Worm (Caenorhabditis elegans): Measurements from ENCODE around the gene glb-32.

glb-32 gene

ce11 chrV:5130018-5130417, 40.7 kb upstream of the glb-32 start, which contains the start of gene F14F9.8:
F14F9.8 (plus strand) TSS chrV:5130318.
- no peak for TF ChIP-seq mab-5 (tag; optimal IDR thresholded peaks at IDR 0.05)
- TF ChIP-seq ama-1 (optimal IDR thresholded peaks at IDR 0.05), result no peak
- TF ChIP-seq nhr-23 (tag; optimal IDR thresholded peaks at IDR 0.05), result no peak
- no peak for TF ChIP-seq R02D3.7 (tag; optimal IDR thresholded peaks at IDR 0.05)

- TF ChIP-seq sma-9 (GFP tag; optimal IDR thresholded peaks at IDR 0.05), result no peak
- TF ChIP-seq sma-9 (tag; optimal IDR thresholded peaks at IDR 0.05), result no peak
- no peak for TF ChIP-seq unc-55 (GFP tag; optimal IDR thresholded peaks at IDR 0.05)
- TF ChIP-seq egl-27 (tag; optimal IDR thresholded peaks at IDR 0.05), result no peak
- no peak for TF ChIP-seq gmeb-1 (tag; optimal IDR thresholded peaks at IDR 0.05)
- no peak for TF ChIP-seq blmp-1 (tag; optimal IDR thresholded peaks at IDR 0.05; ENCODE audit: insufficient read depth)
- no peak for TF ChIP-seq ztf-11 (tag; optimal IDR thresholded peaks at IDR 0.05)
- TF ChIP-seq nhr-237 (tag; optimal IDR thresholded peaks at IDR 0.05), result no peak
These were observed 37.4 kb upstream of the glb-32 start, which contains the start of gene F14F9.5 for ce11 chrV:5126793-5127192. F14F9.5 (plus strand) TSS chrV:5127093.

- TF ChIP-seq fos-1 (tag; optimal IDR thresholded peaks at IDR 0.05) (peak; percentile 80), lin-39 (tag; optimal IDR thresholded peaks at IDR 0.05) (no peak), F13H6.1 (tag; optimal IDR thresholded peaks at IDR 0.05) (no peak)
These were observed 30.3 kb upstream of the glb-32 start, which contains the start of gene sid-1 for ce11 chrV:5119679-5120078. sid-1 (plus strand) TSS chrV:5119970.

ce11 chrV:5119109-5119508, 29.8 kb upstream of the glb-32 start, which contains the start of gene C04F5.9:
C04F5.9 (minus strand) TSS chrV:5119209.
- TF ChIP-seq nhr-129 (tag; optimal IDR thresholded peaks at IDR 0.05) (no peak), nhr-23 (tag; optimal IDR thresholded peaks at IDR 0.05) (no peak), nhr-77 (tag; optimal IDR thresholded peaks at IDR 0.05) (no peak), nhr-11 (tag; optimal IDR thresholded peaks at IDR 0.05) (no peak), nhr-12 (tag; optimal IDR thresholded peaks at IDR 0.05) (no peak), nhr-25 (tag; optimal IDR thresholded peaks at IDR 0.05) (no peak), snpc-4 (tag; optimal IDR thresholded peaks at IDR 0.05) (no peak), sma-3 (GFP tag; optimal IDR thresholded peaks at IDR 0.05) (no peak)

- no peak for TF ChIP-seq sma-9 (GFP tag; optimal IDR thresholded peaks at IDR 0.05)
- no peak for TF ChIP-seq sma-9 (tag; optimal IDR thresholded peaks at IDR 0.05)
- no peak for TF ChIP-seq nhr-129 (tag; optimal IDR thresholded peaks at IDR 0.05)
- no peak for TF ChIP-seq snpc-4 (tag; optimal IDR thresholded peaks at IDR 0.05)
- no peak for TF ChIP-seq gmeb-1 (tag; optimal IDR thresholded peaks at IDR 0.05)
- TF ChIP-seq nhr-25 (tag; optimal IDR thresholded peaks at IDR 0.05), result no peak
- TF ChIP-seq R02D3.7 (tag; optimal IDR thresholded peaks at IDR 0.05), result no peak
- no peak for TF ChIP-seq nhr-11 (tag; optimal IDR thresholded peaks at IDR 0.05)
- no peak for TF ChIP-seq unc-39 (tag; optimal IDR thresholded peaks at IDR 0.05)
- no peak for TF ChIP-seq unc-55 (GFP tag; optimal IDR thresholded peaks at IDR 0.05)
- TF ChIP-seq ztf-11 (tag; optimal IDR thresholded peaks at IDR 0.05), result no peak
- TF ChIP-seq mab-5 (tag; optimal IDR thresholded peaks at IDR 0.05), result no peak
- TF ChIP-seq nhr-10 (tag; optimal IDR thresholded peaks at IDR 0.05), result no peak
- no peak for TF ChIP-seq skn-1 (tag; optimal IDR thresholded peaks at IDR 0.05)
- TF ChIP-seq fos-1 (tag; optimal IDR thresholded peaks at IDR 0.05), result no peak
- TF ChIP-seq F13H6.1 (tag; optimal IDR thresholded peaks at IDR 0.05), result no peak
These were observed 24.3 kb upstream of the glb-32 start, which contains the start of gene C04F5.8 for ce11 chrV:5113654-5114053. C04F5.8 (minus strand) TSS chrV:5113754.

ce11 chrV:5110684-5111083, 21.3 kb upstream of the glb-32 start, which contains the start of gene ugt-63:
ugt-63 (minus strand) TSS chrV:5110772.
- TF ChIP-seq mdl-1 (tag; optimal IDR thresholded peaks at IDR 0.05) (no peak), sma-3 (GFP tag; optimal IDR thresholded peaks at IDR 0.05) (no peak), nhr-25 (tag; optimal IDR thresholded peaks at IDR 0.05) (peak; percentile 29), sma-9 (GFP tag; optimal IDR thresholded peaks at IDR 0.05) (peak; percentile 69), sma-9 (tag; optimal IDR thresholded peaks at IDR 0.05) (no peak), lin-39 (tag; optimal IDR thresholded peaks at IDR 0.05) (no peak), ama-1 (optimal IDR thresholded peaks at IDR 0.05) (no peak), nhr-77 (tag; optimal IDR thresholded peaks at IDR 0.05) (no peak), mab-5 (tag; optimal IDR thresholded peaks at IDR 0.05) (peak; percentile 30), dmd-4 (tag; optimal IDR thresholded peaks at IDR 0.05) (no peak), nhr-21 (tag; optimal IDR thresholded peaks at IDR 0.05) (peak; percentile 18)

ce11 chrV:5107816-5108215, 18.5 kb upstream of the glb-32 start, which contains the start of gene srab-3:
srab-3 (minus strand) TSS chrV:5107916.
- no peak for TF ChIP-seq ceh-16 (tag; optimal IDR thresholded peaks at IDR 0.05)
- no peak for TF ChIP-seq R02D3.7 (tag; optimal IDR thresholded peaks at IDR 0.05)

All from whole organism, L2 larva.